Worm (Caenorhabditis elegans) whole organism, mixed stage, embryonic: Measurements from ENCODE around the gene K06H6.2.

Experiments
- M03D4.4 ChIP-seq: sonication (generic microtip); optimal IDR thresholded peaks from 2 replicates; lab custom pipeline; 2017; ENCODE audit warnings: mild to moderate bottlenecking, missing genetic modification characterization, missing compliant biosample characterization
- bed-3 ChIP-seq: fragments of 200-800 bp; sonication (Bioruptor generic); optimal IDR thresholded peaks from 3 replicates; lab custom pipeline; 2018; ENCODE audit warnings: mild to moderate bottlenecking, missing genetic modification characterization, moderate library complexity, missing compliant biosample characterization
- ceh-39 ChIP-seq: fragments of 150-350 bp; optimal IDR thresholded peaks from 2 replicates; lab custom pipeline; 2014; ENCODE audit warnings: missing biosample characterization, missing genetic modification characterization
- ceh-83 ChIP-seq: fragments of 200-800 bp; sonication (Bioruptor generic); optimal IDR thresholded peaks from 2 replicates; lab custom pipeline; 2018; ENCODE audit warnings: mild to moderate bottlenecking, missing genetic modification characterization, missing compliant biosample characterization
- ces-1 ChIP-seq: fragments of 150-350 bp; optimal IDR thresholded peaks from 2 replicates; lab custom pipeline; 2014; ENCODE audit warnings: missing biosample characterization, missing genetic modification reagents, missing genetic modification characterization
- cnd-1 ChIP-seq: fragments of 200-800 bp; sonication (Bioruptor generic); optimal IDR thresholded peaks from 2 replicates; lab custom pipeline; 2018; ENCODE audit warnings: mild to moderate bottlenecking, missing genetic modification characterization, missing compliant biosample characterization
- drap-1 ChIP-seq: fragments of 200-800 bp; sonication (Bioruptor generic); optimal IDR thresholded peaks from 3 replicates; lab custom pipeline; 2018; ENCODE audit warnings: mild to moderate bottlenecking, missing genetic modification characterization, missing compliant biosample characterization
- elt-1 ChIP-seq: sonication (generic microtip); optimal IDR thresholded peaks from 2 replicates; lab custom pipeline; 2017; ENCODE audit warnings: missing genetic modification characterization, mild to moderate bottlenecking, missing compliant biosample characterization, antibody characterized with exemption, moderate library complexity, borderline replicate concordance; ENCODE audit not compliant: insufficient read depth
- elt-3 ChIP-seq: fragments of 150-350 bp; optimal IDR thresholded peaks from 2 replicates; lab custom pipeline; 2014; ENCODE audit warnings: missing biosample characterization, missing genetic modification characterization
- flh-1 ChIP-seq: fragments of 200-800 bp; sonication (Bioruptor generic); optimal IDR thresholded peaks from 2 replicates; lab custom pipeline; 2018; ENCODE audit warnings: mild to moderate bottlenecking, missing genetic modification characterization, moderate library complexity, missing compliant biosample characterization
- ham-2 ChIP-seq: fragments of 200-800 bp; sonication (Bioruptor generic); optimal IDR thresholded peaks from 2 replicates; lab custom pipeline; 2018; ENCODE audit warnings: mild to moderate bottlenecking, missing genetic modification characterization, missing compliant biosample characterization
- hlh-1 ChIP-seq: fragments of 150-350 bp; optimal IDR thresholded peaks from 2 replicates; lab custom pipeline; 2014; ENCODE audit warnings: missing biosample characterization, missing genetic modification reagents, missing genetic modification characterization
- lin-13 ChIP-seq: fragments of 150-350 bp; optimal IDR thresholded peaks from 2 replicates; lab custom pipeline; 2014; ENCODE audit warnings: missing biosample characterization, missing genetic modification characterization
- lin-32 ChIP-seq: fragments of 200-800 bp; sonication (Bioruptor generic); optimal IDR thresholded peaks from 2 replicates; lab custom pipeline; 2018; ENCODE audit warnings: mild to moderate bottlenecking, missing genetic modification characterization, missing compliant biosample characterization
- lsy-2 ChIP-seq: fragments of 150-350 bp; optimal IDR thresholded peaks from 2 replicates; lab custom pipeline; 2014; ENCODE audit warnings: missing biosample characterization, missing genetic modification characterization
- mab-5 ChIP-seq: fragments of 150-350 bp; optimal IDR thresholded peaks from 2 replicates; lab custom pipeline; 2014; ENCODE audit warnings: missing biosample characterization, missing genetic modification characterization
- mep-1 ChIP-seq: fragments of 150-350 bp; optimal IDR thresholded peaks from 2 replicates; lab custom pipeline; 2017; ENCODE audit warnings: missing biosample characterization, missing genetic modification reagents, missing genetic modification characterization, inconsistent platforms
- mls-2 ChIP-seq: sonication (generic microtip); optimal IDR thresholded peaks from 2 replicates; lab custom pipeline; 2016; ENCODE audit warnings: mild to moderate bottlenecking, missing genetic modification characterization, moderate library complexity, missing compliant biosample characterization
- nhr-2 ChIP-seq: fragments of 150-350 bp; optimal IDR thresholded peaks from 2 replicates; lab custom pipeline; 2014; ENCODE audit warnings: missing biosample characterization, missing genetic modification characterization
- nhr-237 ChIP-seq: fragments of 150-350 bp; optimal IDR thresholded peaks from 2 replicates; lab custom pipeline; 2014; ENCODE audit warnings: missing biosample characterization, missing genetic modification characterization
- nhr-28 ChIP-seq: fragments of 150-350 bp; optimal IDR thresholded peaks from 2 replicates; lab custom pipeline; 2014; ENCODE audit warnings: missing biosample characterization, missing genetic modification characterization
- nhr-76 ChIP-seq: sonication (generic microtip); optimal IDR thresholded peaks from 2 replicates; lab custom pipeline; 2017; ENCODE audit warnings: missing biosample characterization, missing genetic modification characterization
- pha-4 ChIP-seq: fragments of 150-350 bp; optimal IDR thresholded peaks from 2 replicates; lab custom pipeline; 2018; ENCODE audit warnings: missing biosample characterization, missing genetic modification reagents, missing genetic modification characterization
- sem-2 ChIP-seq: fragments of 200-800 bp; sonication (Bioruptor generic); optimal IDR thresholded peaks from 2 replicates; lab custom pipeline; 2018; ENCODE audit warnings: mild to moderate bottlenecking, missing genetic modification characterization, missing compliant biosample characterization
- snpc-4 ChIP-seq: fragments of 150-350 bp; optimal IDR thresholded peaks from 2 replicates; lab custom pipeline; 2014; ENCODE audit warnings: missing biosample characterization, missing genetic modification characterization
- sptf-1 ChIP-seq: sonication (generic microtip); optimal IDR thresholded peaks from 2 replicates; lab custom pipeline; 2017; ENCODE audit warnings: mild to moderate bottlenecking, missing genetic modification characterization, moderate library complexity, missing compliant biosample characterization
- tbx-8 ChIP-seq: fragments of 200-800 bp; sonication (Bioruptor generic); optimal IDR thresholded peaks from 2 replicates; lab custom pipeline; 2018; ENCODE audit warnings: mild to moderate bottlenecking, missing genetic modification characterization, moderate library complexity, missing compliant biosample characterization
- unc-120 ChIP-seq: sonication (generic microtip); optimal IDR thresholded peaks from 2 replicates; lab custom pipeline; 2017; ENCODE audit warnings: missing genetic modification characterization, missing compliant biosample characterization; ENCODE audit not compliant: poor library complexity, severe bottlenecking
- unc-39 ChIP-seq: fragments of 150-350 bp; optimal IDR thresholded peaks from 2 replicates; lab custom pipeline; 2014; ENCODE audit warnings: missing biosample characterization, missing genetic modification characterization
- unc-62 ChIP-seq: fragments of 150-350 bp; optimal IDR thresholded peaks from 2 replicates; lab custom pipeline; 2014; ENCODE audit warnings: missing biosample characterization, missing genetic modification reagents, missing genetic modification characterization
- ztf-11 ChIP-seq: fragments of 150-350 bp; optimal IDR thresholded peaks from 2 replicates; lab custom pipeline; 2014; ENCODE audit warnings: missing biosample characterization, missing genetic modification characterization

Gene K06H6.2

DNA sequence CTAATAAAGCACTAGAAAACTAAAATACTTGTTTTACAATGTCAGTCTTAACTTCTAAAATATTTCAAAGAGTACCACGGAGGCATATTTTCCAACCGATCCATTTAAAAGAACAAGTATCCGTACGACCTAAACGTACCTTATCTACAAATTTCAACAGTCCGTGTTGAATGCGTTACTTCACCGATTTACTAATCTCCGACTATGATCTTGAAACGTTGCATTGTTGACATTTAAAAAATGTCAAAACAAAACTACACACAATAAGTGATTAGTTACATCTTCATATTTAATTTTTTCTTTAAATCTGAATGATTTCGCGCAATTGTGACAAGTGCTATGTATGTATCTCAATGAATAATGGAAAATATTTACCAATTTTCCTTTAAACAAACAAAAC is 12.3 kb downstream of the K06H6.2 start:
- TF ChIP-seq M03D4.4 (tag; lab: Kevin White, UChicago): no peak
- TF ChIP-seq tbx-8 (GFP tag; lab: Kevin White, UChicago): no peak
- TF ChIP-seq elt-3: no peak
- TF ChIP-seq ham-2: no peak
- TF ChIP-seq drap-1 (GFP tag; lab: Kevin White, UChicago): no peak
- TF ChIP-seq sem-2 (GFP tag; lab: Kevin White, UChicago): no peak
- TF ChIP-seq lin-13 (tag; lab: Kevin White, UChicago): no peak

ce11 chrV:598626-599025 is 13.1 kb downstream of the K06H6.2 start:
- no peak for TF ChIP-seq unc-62 (GFP tag; lab: Kevin White, UChicago)
- TF ChIP-seq nhr-237: no peak
- no peak for TF ChIP-seq tbx-8 (GFP tag; lab: Kevin White, UChicago)
- no peak for TF ChIP-seq ham-2
- no peak for TF ChIP-seq hlh-1
- no peak for TF ChIP-seq elt-3
- TF ChIP-seq flh-1 (GFP tag; lab: Kevin White, UChicago): no peak
- no peak for TF ChIP-seq ztf-11 (tag; lab: Kevin White, UChicago)

DNA sequence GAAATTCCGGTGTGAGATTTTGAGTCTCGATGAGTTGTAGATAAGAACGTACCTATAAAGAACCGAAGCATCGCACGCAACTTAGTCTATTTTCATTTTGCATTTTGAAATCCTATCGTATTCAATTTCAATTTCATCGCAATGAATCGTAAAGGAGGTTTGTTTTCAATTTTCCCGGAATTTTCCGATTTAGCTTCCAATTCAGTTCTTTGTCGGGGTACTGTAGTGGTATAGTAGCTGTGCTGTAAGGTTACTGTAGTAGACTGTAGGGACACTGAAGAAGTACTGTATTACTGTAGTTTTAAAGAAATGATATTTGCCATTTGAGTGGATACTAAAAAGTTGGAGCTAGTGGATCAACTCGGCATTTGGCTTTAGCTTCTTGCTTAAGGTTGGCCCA is 14.2 kb downstream of the K06H6.2 start:
- TF ChIP-seq unc-62 (GFP tag; lab: Kevin White, UChicago) (no peak), cnd-1 (tag; lab: Kevin White, UChicago) (no peak), nhr-28 (tag; lab: Kevin White, UChicago) (no peak), nhr-76 (tag; lab: Kevin White, UChicago) (no peak), sem-2 (GFP tag; lab: Kevin White, UChicago) (no peak), elt-1 (tag; lab: Kevin White, UChicago) (no peak), sptf-1 (tag; lab: Kevin White, UChicago) (no peak), nhr-237 (no peak), mep-1 (tag; lab: Kevin White, UChicago) (no peak)
- TF ChIP-seq, all 35 proteins: peak for 0

DNA sequence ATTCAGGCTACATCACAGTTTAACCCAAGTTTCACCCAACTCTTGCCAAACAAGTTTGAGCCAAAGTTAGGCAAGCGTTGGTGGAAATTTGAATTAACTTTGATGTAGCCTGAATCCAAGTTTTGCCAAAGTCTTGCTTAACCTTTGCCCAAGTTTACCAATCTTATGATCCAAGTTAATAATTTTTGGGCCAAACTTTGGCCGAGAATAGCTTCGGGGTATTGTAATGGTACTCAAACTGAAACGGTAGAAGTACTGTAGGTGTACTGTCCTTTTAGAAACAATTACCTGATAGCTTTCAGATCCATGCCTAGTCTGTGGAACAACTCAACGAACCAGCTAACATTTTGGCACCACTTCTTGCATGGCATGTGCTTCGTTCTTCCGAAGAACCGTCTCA is 14.7 kb downstream of the K06H6.2 start, which contains the start of gene nhr-251:
Gene nhr-251, plus strand, starts transcription at position 301 of the 400 bp plus-strand sequence.
- TF ChIP-seq mls-2 (tag; lab: Kevin White, UChicago) (no peak), ceh-83 (no peak), snpc-4 (tag; lab: Kevin White, UChicago) (no peak), hlh-1 (no peak), nhr-76 (tag; lab: Kevin White, UChicago) (no peak), lin-32 (no peak)

- TF ChIP-seq ces-1 (GFP tag; lab: Kevin White, UChicago): no peak
- no peak for TF ChIP-seq ham-2
- TF ChIP-seq mab-5 (tag; lab: Kevin White, UChicago): no peak
- TF ChIP-seq nhr-237: no peak
- no peak for TF ChIP-seq sptf-1 (tag; lab: Kevin White, UChicago)
- TF ChIP-seq drap-1 (GFP tag; lab: Kevin White, UChicago): no peak
- TF ChIP-seq nhr-76 (tag; lab: Kevin White, UChicago): no peak
- TF ChIP-seq mep-1 (tag; lab: Kevin White, UChicago): no peak
- no peak for TF ChIP-seq tbx-8 (GFP tag; lab: Kevin White, UChicago)
- TF ChIP-seq unc-39 (tag; lab: Kevin White, UChicago): no peak
- no peak for TF ChIP-seq lsy-2 (tag; lab: Kevin White, UChicago)
- TF ChIP-seq flh-1 (GFP tag; lab: Kevin White, UChicago): no peak
- TF ChIP-seq ceh-39 (tag; lab: Kevin White, UChicago): no peak
Measured at ce11 chrV:604105-604504, 18.5 kb downstream of the K06H6.2 start, which contains the start of gene srlf-37. TSS of gene srlf-37 (minus strand) at chrV:604205.

DNA sequence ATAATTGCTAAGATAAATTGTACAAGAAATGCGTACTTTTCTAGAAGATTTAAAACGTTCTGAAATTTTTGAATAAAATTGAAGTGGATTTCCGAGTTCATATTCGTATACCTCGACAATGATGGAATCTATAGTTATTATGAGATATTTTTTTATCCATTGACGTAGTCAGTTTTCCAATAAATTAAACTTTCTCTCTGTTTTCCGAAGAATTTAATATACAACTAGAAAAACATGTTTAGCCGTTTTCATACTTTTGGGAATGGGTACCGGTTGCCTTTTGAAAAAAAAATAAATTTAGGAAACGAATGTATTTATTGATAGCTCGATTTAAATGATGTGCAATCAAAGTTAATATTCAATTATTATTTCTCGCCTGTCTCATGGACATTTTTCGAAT is 23.3 kb downstream of the K06H6.2 start, which contains the start of gene srw-109:
Gene srw-109, minus strand, starts transcription at position 101 of the 400 bp plus-strand sequence.
- TF ChIP-seq lin-32 (no peak), mab-5 (tag; lab: Kevin White, UChicago) (no peak), nhr-76 (tag; lab: Kevin White, UChicago) (no peak), flh-1 (GFP tag; lab: Kevin White, UChicago) (no peak), nhr-2 (tag; lab: Kevin White, UChicago) (no peak), drap-1 (GFP tag; lab: Kevin White, UChicago) (no peak), bed-3 (no peak), lsy-2 (tag; lab: Kevin White, UChicago) (no peak), cnd-1 (tag; lab: Kevin White, UChicago) (no peak), unc-39 (tag; lab: Kevin White, UChicago) (no peak), pha-4 (tag; lab: Kevin White, UChicago) (no peak), mls-2 (tag; lab: Kevin White, UChicago) (no peak), unc-120 (tag; lab: Kevin White, UChicago) (no peak)
